Fruit fly (Drosophila melanogaster): ENCODE results near the gene CG8028.

Gene CG8028

DNA sequence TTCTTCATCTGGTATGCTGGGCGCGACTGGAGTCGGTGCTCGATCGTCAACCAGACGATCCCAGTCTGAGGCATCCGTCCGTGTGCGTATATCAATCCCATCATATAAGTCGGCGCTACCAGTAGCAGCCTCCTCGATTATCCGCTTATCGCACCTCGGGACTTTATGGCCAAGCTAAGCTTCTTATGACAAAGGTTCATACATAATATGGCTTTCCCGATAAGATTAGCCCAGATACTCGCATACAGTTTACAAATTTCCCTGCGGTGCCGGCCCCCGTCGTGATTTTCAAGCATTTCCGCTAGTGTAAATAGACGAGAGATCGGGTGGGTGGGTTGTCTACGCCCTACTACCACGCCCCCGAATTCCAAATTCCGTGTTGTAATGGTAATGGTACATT lies at the start of gene CG8028:
CG8028 (minus strand) TSS at position 101 of the 400 bp plus-strand sequence.
- TF ChIP-seq woc (GFP tag; optimal IDR thresholded peaks at IDR 0.05) (no peak), ey (GFP tag; optimal IDR thresholded peaks at IDR 0.05) (no peak), Jra (GFP tag; optimal IDR thresholded peaks at IDR 0.05) (no peak), Vsx2 (GFP tag; optimal IDR thresholded peaks at IDR 0.05; ENCODE audit: partially characterized antibody) (no peak), OdsH (GFP tag; optimal IDR thresholded peaks at IDR 0.05) (no peak), tai (GFP tag; optimal IDR thresholded peaks at IDR 0.05) (no peak), Dif (GFP tag; optimal IDR thresholded peaks at IDR 0.05; ENCODE audit: partially characterized antibody) (no peak), h (GFP tag; optimal IDR thresholded peaks at IDR 0.05) (no peak)

DNA sequence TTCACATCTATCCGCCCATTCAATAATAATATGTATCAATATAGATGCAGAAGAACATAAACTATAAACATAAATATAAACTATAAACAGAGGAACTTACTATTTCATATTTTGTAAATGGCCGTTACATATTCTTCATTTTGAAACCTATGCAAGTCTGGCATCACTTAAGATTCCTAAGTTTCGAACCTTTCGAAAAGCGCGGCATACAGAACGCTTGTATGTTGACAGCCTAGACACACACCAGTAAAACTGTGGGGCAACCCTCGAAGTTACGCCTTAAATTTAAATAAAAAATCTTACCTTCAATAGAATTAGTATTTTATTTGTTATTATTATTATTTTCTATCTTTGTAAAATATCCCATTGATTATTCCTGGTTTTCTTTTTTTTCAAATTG lies 46.6 kb upstream of the CG8028 start:
- no peak for TF ChIP-seq Dif (GFP tag; optimal IDR thresholded peaks at IDR 0.05; ENCODE audit: partially characterized antibody)
- peak; percentile 59 for TF ChIP-seq Myc (optimal IDR thresholded peaks at IDR 0.05)

DNA sequence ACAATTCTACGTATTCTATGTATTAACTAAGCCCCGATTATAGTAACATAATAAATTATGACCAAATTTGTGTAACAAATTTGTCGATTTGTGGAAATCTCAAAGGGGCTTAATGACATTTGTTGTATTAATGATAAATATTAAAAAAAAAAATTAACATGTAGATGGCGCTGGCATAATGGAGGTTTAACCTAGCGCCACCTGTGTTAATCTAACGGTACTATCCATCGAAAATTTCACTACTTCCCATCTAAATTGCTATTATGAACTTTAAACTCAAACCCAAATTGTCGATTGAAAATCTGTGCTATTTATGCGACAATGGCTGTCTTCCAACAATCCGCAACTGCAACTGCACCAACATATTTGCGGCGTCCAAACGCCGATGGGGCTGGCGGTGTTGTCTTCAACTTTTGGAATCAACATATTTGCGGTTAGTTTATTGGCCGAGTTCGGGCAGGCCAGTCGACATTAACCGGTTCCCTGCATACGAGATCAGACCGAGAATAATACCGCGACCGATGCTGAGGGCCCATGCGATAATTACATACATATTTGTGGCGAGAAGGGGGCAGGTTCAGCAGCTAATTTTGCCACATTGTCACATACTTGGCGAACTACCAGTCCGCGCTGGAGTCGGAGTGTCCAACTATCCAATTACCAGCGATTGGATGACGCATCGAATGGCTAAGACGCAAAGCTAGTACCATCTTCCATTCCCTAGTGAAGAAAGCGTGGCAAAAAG lies 45.8 kb upstream of the CG8028 start:
- TF ChIP-seq Vsx2 (GFP tag; optimal IDR thresholded peaks at IDR 0.05; ENCODE audit: partially characterized antibody) (peak; percentile 79), tai (GFP tag; optimal IDR thresholded peaks at IDR 0.05) (no peak), rgr (GFP tag; optimal IDR thresholded peaks at IDR 0.05) (no peak), CG9705 (GFP tag; optimal IDR thresholded peaks at IDR 0.05) (no peak), pan (optimal IDR thresholded peaks at IDR 0.05) (no peak), Mio (GFP tag; optimal IDR thresholded peaks at IDR 0.05) (no peak), Dif (GFP tag; optimal IDR thresholded peaks at IDR 0.05; ENCODE audit: partially characterized antibody) (no peak)

DNA sequence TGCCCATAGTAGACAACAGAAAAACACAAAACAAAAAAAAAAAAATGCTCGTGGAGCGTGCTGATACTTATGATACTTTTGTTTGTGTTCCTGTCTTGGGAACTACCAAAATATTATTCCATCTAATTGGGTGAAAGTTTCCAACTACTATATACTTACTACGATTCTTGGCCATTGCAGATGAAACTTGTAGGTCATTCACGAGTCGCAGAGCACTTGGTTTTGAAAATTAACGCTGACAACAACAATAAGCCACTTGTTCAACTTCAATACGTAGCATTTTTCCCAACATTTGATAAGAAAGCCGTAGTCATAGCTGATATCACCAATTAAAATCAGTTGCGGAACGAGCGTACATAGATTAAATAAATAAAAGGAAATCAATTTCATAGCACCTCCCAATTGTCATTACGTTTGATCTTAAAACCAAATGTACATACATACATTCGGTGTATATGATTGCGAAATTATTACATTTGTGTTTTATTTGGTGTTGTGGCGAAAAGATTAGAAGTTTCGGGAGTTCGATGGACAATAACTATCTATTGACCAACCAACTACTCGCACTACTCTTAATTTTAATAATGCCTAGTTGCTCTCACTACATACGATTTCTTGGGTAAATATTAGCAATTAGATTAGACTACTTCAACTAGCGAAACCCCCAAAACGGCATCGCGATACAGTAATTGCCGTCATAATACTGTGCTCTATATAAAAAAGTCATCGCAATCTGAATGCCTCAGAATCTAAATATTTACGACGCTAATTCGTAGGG lies 44.6 kb upstream of the CG8028 start:
- no peak for TF ChIP-seq rgr (GFP tag; optimal IDR thresholded peaks at IDR 0.05)
- TF ChIP-seq Dif (GFP tag; optimal IDR thresholded peaks at IDR 0.05; ENCODE audit: partially characterized antibody) = no peak
- no peak for TF ChIP-seq pan (optimal IDR thresholded peaks at IDR 0.05)
- TF ChIP-seq Sp1 (GFP tag; optimal IDR thresholded peaks at IDR 0.05) = no peak

DNA sequence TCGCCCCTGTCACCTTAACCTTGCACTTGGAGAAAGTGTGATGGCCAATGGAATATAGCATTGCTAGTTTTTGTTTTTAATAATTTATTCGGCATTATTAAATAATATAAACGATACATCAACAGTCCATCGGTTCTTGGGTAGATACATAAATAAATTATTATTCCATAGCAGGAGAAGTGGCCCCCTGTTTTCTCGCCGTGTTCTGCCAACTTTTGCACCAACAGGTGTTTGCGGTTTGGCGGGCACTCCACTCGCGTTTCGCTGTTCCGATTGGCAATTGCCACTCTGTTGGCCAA lies 43.6 kb upstream of the CG8028 start:
- TF ChIP-seq N (GFP tag; optimal IDR thresholded peaks at IDR 0.05) (no peak), rgr (GFP tag; optimal IDR thresholded peaks at IDR 0.05) (peak; percentile 91), OdsH (GFP tag; optimal IDR thresholded peaks at IDR 0.05) (peak; percentile 91), HLH106 (tag; optimal IDR thresholded peaks at IDR 0.05) (peak; percentile 84), Dfd (GFP tag; optimal IDR thresholded peaks at IDR 0.05) (no peak), Sp1 (GFP tag; optimal IDR thresholded peaks at IDR 0.05) (peak; percentile 81), woc (GFP tag; optimal IDR thresholded peaks at IDR 0.05) (peak; percentile 63), CrebA (GFP tag; optimal IDR thresholded peaks at IDR 0.05; ENCODE audit: borderline replicate concordance) (peak; percentile 53), Mio (GFP tag; optimal IDR thresholded peaks at IDR 0.05) (no peak), pan (optimal IDR thresholded peaks at IDR 0.05) (no peak), sage (GFP tag; optimal IDR thresholded peaks at IDR 0.05) (peak; percentile 75), dmrt93B (GFP tag; optimal IDR thresholded peaks at IDR 0.05) (peak; percentile 74), GATAd (GFP tag; optimal IDR thresholded peaks at IDR 0.05) (no peak), CG32264 (GFP tag; optimal IDR thresholded peaks at IDR 0.05) (peak; percentile 60), fru (GFP tag; optimal IDR thresholded peaks at IDR 0.05) (peak; percentile 94), foxo (GFP tag; optimal IDR thresholded peaks at IDR 0.05) (peak; percentile 35 to 93), Hr78 (GFP tag; optimal IDR thresholded peaks at IDR 0.05) (no peak), psq (GFP tag; optimal IDR thresholded peaks at IDR 0.05) (peak; percentile 81), ey (GFP tag; optimal IDR thresholded peaks at IDR 0.05) (peak; percentile 88), Abd-B (GFP tag; optimal IDR thresholded peaks at IDR 0.05) (no peak), jim (GFP tag; optimal IDR thresholded peaks at IDR 0.05) (no peak), dsf (GFP tag; optimal IDR thresholded peaks at IDR 0.05; ENCODE audit: borderline replicate concordance) (no peak), Hnf4 (GFP tag; optimal IDR thresholded peaks at IDR 0.05) (peak; percentile 81), lola (GFP tag; optimal IDR thresholded peaks at IDR 0.05) (no peak), tai (GFP tag; optimal IDR thresholded peaks at IDR 0.05) (peak; percentile 37), br (GFP tag; optimal IDR thresholded peaks at IDR 0.05) (peak; percentile 94), CG9705 (GFP tag; optimal IDR thresholded peaks at IDR 0.05) (peak; percentile 18), brk (GFP tag; optimal IDR thresholded peaks at IDR 0.05) (peak; percentile 59), h (GFP tag; optimal IDR thresholded peaks at IDR 0.05) (peak; percentile 91), Myc (optimal IDR thresholded peaks at IDR 0.05) (no peak), Jra (GFP tag; optimal IDR thresholded peaks at IDR 0.05) (peak; percentile 44), sv (GFP tag; optimal IDR thresholded peaks at IDR 0.05) (peak; percentile 73), Dif (GFP tag; optimal IDR thresholded peaks at IDR 0.05; ENCODE audit: partially characterized antibody) (no peak), usp (GFP tag; optimal IDR thresholded peaks at IDR 0.05) (no peak), dl (GFP tag; optimal IDR thresholded peaks at IDR 0.05; ENCODE audit: insufficient read depth in 1 of 2, partially characterized antibody in 2 of 2) (no peak), Hr83 (GFP tag; optimal IDR thresholded peaks at IDR 0.05; ENCODE audit: poor library complexity, severe bottlenecking) (peak; percentile 2)

Data from whole organism, wandering third instar larva.